Fruit fly (Drosophila melanogaster): Measurements from ENCODE around the gene CG14285.

CG14285 gene

DNA sequence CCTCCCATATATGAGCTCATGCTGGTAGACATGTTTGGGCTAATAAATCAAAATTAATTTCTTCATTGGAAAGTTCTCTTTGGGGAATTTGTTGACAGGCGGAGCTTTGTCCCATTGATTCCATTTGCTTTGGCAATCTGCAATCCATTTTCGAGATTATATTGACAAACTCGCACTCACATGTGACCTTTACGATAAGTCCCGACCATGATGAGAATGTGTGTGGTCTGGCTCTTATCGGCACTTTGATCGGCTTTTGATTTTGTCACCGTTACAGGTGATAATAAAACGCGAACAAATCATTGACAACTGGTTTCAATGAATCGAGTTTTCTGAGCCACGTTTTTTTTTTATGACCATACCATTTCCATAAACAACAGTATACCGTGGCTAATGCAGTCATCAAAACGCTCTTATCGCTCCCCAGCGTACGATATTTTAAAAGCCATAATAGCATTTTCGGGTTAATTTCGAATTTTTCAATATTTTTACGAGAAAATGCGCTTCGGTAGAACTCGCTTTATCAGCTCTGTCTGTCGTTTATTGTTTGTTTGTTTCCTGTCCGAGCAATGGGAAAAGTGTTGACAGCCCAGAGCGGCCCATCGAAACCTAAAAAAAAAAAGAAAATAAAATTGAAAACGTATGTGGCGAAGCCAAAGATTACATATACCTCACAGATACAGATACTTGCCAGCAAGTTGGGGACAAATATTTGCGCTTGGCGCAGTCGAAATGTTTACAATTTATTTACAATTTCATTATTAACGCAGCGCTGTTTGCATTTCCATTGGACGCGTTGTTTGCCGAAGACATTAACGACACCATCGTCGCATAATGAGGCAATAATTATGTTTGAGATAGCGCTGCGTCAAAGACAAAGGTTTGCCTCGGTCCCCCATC is 27.3 kb upstream of the CG14285 start (continued):
- no peak for TF ChIP-seq Fer2 (tag; optimal IDR thresholded peaks at IDR 0.05)
- peak; percentile 84 for TF ChIP-seq CG1603 (tag; optimal IDR thresholded peaks at IDR 0.05)
- peak; percentile 88 for TF ChIP-seq org-1 (GFP tag; optimal IDR thresholded peaks at IDR 0.05)
- TF ChIP-seq gcm (GFP tag; optimal IDR thresholded peaks at IDR 0.05), result peak; percentile 92
- TF ChIP-seq Vsx1 (GFP tag; optimal IDR thresholded peaks at IDR 0.05), result peak; percentile 84
- peak; percentile 95 for TF ChIP-seq CG17568 (GFP tag; optimal IDR thresholded peaks at IDR 0.05)
- TF ChIP-seq zf30C (GFP tag; optimal IDR thresholded peaks at IDR 0.05), result no peak
- peak; percentile 1 for TF ChIP-seq CG9817 (tag; optimal IDR thresholded peaks at IDR 0.05)
- TF ChIP-seq Blimp-1 (GFP tag; optimal IDR thresholded peaks at IDR 0.05), result peak; percentile 64

DNA sequence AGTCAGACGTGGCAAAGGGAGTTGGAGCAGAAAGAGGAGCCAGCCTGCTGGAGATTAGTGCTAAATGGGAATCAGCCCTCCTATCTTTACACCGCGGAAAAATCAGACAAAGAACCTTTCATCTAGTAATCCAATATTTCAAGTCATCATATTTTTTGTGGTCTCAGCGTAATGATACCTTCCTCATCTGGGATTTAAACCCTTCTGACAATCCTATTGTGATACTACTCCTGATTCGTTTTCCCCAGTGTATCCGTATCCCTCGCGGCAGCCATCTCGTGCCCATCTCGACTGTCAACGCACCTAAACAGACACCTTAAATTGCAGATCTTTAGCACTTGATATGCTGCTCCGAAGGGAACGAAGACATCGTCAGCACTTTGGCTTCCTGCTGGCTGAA is 26.5 kb upstream of the CG14285 start:
- no peak for TF ChIP-seq CkIIα-i1 (GFP tag; IDR thresholded peaks at IDR 0.05)
- TF ChIP-seq CG8765 (GFP tag; IDR thresholded peaks at IDR 0.05), result 0 out of 2 replicates have a peak, but pooled peaks have one; percentile 15
- peak; percentile 10 for TF ChIP-seq sens (GFP tag)
- TF ChIP-seq ind (GFP tag; optimal IDR thresholded peaks at IDR 0.05), result peak; percentile 33
- no peak for TF ChIP-seq CG8290 (GFP tag; optimal IDR thresholded peaks at IDR 0.05)
- peak in 1 of 2 experiments; percentile 46 for TF ChIP-seq CG8290 (tag; optimal IDR thresholded peaks at IDR 0.05)
- 0 out of 3 replicates have a peak, but pooled peaks have one; percentile 7 for TF ChIP-seq zfh1 (GFP tag; IDR thresholded peaks at IDR 0.05)
- TF ChIP-seq wdn (GFP tag; IDR thresholded peaks at IDR 0.05), result 0 out of 2 replicates have a peak, but pooled peaks have one; percentile 10
- 0 out of 2 replicates have a peak, but pooled peaks have one; percentile 5 for TF ChIP-seq Drgx (GFP tag; IDR thresholded peaks at IDR 0.05)
- no peak for TF ChIP-seq CG9876 (GFP tag; optimal IDR thresholded peaks at IDR 0.05)
- TF ChIP-seq Usf (GFP tag; optimal IDR thresholded peaks at IDR 0.05), result no peak
- peak; percentile 25 for TF ChIP-seq ems (GFP tag; optimal IDR thresholded peaks at IDR 0.05)
- no peak for TF ChIP-seq bcd (GFP tag; optimal IDR thresholded peaks at IDR 0.05)
- 0 out of 2 replicates have a peak, but pooled peaks have one; percentile 17 for TF ChIP-seq Ptx1 (GFP tag; IDR thresholded peaks at IDR 0.05)
- peak; percentile 47 for TF ChIP-seq slbo (GFP tag; IDR thresholded peaks at IDR 0.05)
- no peak for TF ChIP-seq tna (GFP tag; IDR thresholded peaks at IDR 0.05; ENCODE audit: partially characterized antibody)
- peak; percentile 1 for TF ChIP-seq CG8944 (GFP tag; optimal IDR thresholded peaks at IDR 0.05)
- peak; percentile 37; the same call in 1 of the 2 replicates for TF ChIP-seq sisA (GFP tag; IDR thresholded peaks at IDR 0.05)
- no peak for TF ChIP-seq schlank (tag; optimal IDR thresholded peaks at IDR 0.05)
- no peak for TF ChIP-seq D19B (GFP tag; optimal IDR thresholded peaks at IDR 0.05)
- peak; percentile 7; the same call in 1 of the 2 replicates for TF ChIP-seq vvl (GFP tag; IDR thresholded peaks at IDR 0.05)
- TF ChIP-seq CG32532 (GFP tag; IDR thresholded peaks at IDR 0.05), result peak; percentile 25; the same call in 1 of the 2 replicates
- TF ChIP-seq pfk (GFP tag; optimal IDR thresholded peaks at IDR 0.05), result no peak
- TF ChIP-seq lmd (GFP tag; IDR thresholded peaks at IDR 0.05), result 0 out of 2 replicates have a peak, but pooled peaks have one; percentile 18
- peak; percentile 64 for TF ChIP-seq Med (GFP tag)
- TF ChIP-seq Ets65A (GFP tag), result peak; percentile 83
- TF ChIP-seq CG11456 (GFP tag; IDR thresholded peaks at IDR 0.05), result 0 out of 3 replicates have a peak, but pooled peaks have one; percentile 18
- TF ChIP-seq prd (optimal IDR thresholded peaks at IDR 0.05), result no peak
- TF ChIP-seq prd (GFP tag; IDR thresholded peaks at IDR 0.05), result peak; percentile 55; the same call in 1 of the 3 replicates
- TF ChIP-seq ssp (GFP tag; IDR thresholded peaks at IDR 0.05), result peak; percentile 15; the same call in 1 of the 2 replicates
- TF ChIP-seq jumu (GFP tag; optimal IDR thresholded peaks at IDR 0.05), result no peak
- peak; percentile 41; the same call in 1 of the 2 replicates for TF ChIP-seq ranshi (GFP tag; IDR thresholded peaks at IDR 0.05)
- TF ChIP-seq Atf-2 (GFP tag; optimal IDR thresholded peaks at IDR 0.05), result peak; percentile 5
- peak; percentile 18 for TF ChIP-seq CG7839 (tag; optimal IDR thresholded peaks at IDR 0.05)
- peak; percentile 30 for TF ChIP-seq mam (GFP tag; optimal IDR thresholded peaks at IDR 0.05)
- 0 out of 4 replicates have a peak, but pooled peaks have one; percentile 18 for TF ChIP-seq Gug (GFP tag; IDR thresholded peaks at IDR 0.05)
- TF ChIP-seq Lpt (GFP tag; optimal IDR thresholded peaks at IDR 0.05), result no peak
- TF ChIP-seq bsh (GFP tag; optimal IDR thresholded peaks at IDR 0.05), result peak in 1 of 2 experiments; percentile 47
- TF ChIP-seq dysf (GFP tag; IDR thresholded peaks at IDR 0.05), result peak; percentile 38; the same call in 1 of the 3 replicates

Data from whole organism, embryonic.